Fruit fly (Drosophila melanogaster): ENCODE results near the gene hdm.

- TF ChIP-seq pan (optimal IDR thresholded peaks at IDR 0.05) (no peak), Dll (optimal IDR thresholded peaks at IDR 0.05) (no peak), psq (optimal IDR thresholded peaks at IDR 0.05) (no peak), usp (GFP tag; optimal IDR thresholded peaks at IDR 0.05) (no peak), EcR (GFP tag; optimal IDR thresholded peaks at IDR 0.05) (no peak), CG8478 (optimal IDR thresholded peaks at IDR 0.05) (no peak)
Measured at dm6 chrX:7967848-7968143, 47.9 kb upstream of the hdm start.

Measured in whole organism.